Fruit fly (Drosophila melanogaster) whole organism, pupa: ENCODE data around the gene cDIP.

ENCODE experiments used
- CG10348 ChIP-seq: fragments of 200-800 bp; sonication (Bioruptor generic); IDR thresholded peaks from 2 replicates; pipeline ENCODE4 v1.3.6; 2022; ENCODE audit warnings: missing biosample characterization, missing genetic modification characterization
- EcR ChIP-seq: fragments of 200-800 bp; sonication (Bioruptor generic); optimal IDR thresholded peaks from 3 replicates; lab custom pipeline; 2019; ENCODE audit warnings: missing biosample characterization, missing genetic modification characterization, mild to moderate bottlenecking, moderate library complexity, missing genetic modification reagents

dm6 chr3R:21206802-21207238 lies 45.9 kb upstream of the cDIP start:
- no peak for TF ChIP-seq CG10348 (GFP tag; lab: Robert Waterston, UW)
- no peak for TF ChIP-seq EcR (GFP tag; lab: Kevin White, UChicago)
